Fruit fly (Drosophila melanogaster) whole organism, wandering third instar larva: ENCODE results near the gene CG43218.

Experiments used
- CG32264 ChIP-seq: fragments of 200-800 bp; sonication (Bioruptor generic); optimal IDR thresholded peaks from 2 replicates; lab custom pipeline; 2016; ENCODE audit warnings: missing biosample characterization, missing genetic modification characterization
- pan ChIP-seq: fragments of >200 bp; optimal IDR thresholded peaks from 2 replicates; lab custom pipeline; 2017

- TF ChIP-seq pan (lab: Kevin White, UChicago) (no peak), CG32264 (GFP tag; lab: Kevin White, UChicago) (no peak)
Observed at dm6 chr3L:21291055-21291454, 33.2 kb downstream of the CG43218 start.
